Worm (Caenorhabditis elegans): ENCODE measurements around the gene C05D9.3.
A peak's percentile ranks its signal among the peaks of the same experiment; 100 is the strongest.

C05D9.3 gene

ce11 chrX:1062403-1063073 lies 49.2 kb upstream of the C05D9.3 start, which contains the start of gene unc-1 (continued):
- TF ChIP-seq zag-1 (tag; optimal IDR thresholded peaks at IDR 0.05) (no peak), ces-1 (GFP tag; optimal IDR thresholded peaks at IDR 0.05) (peak; percentile 62), tlp-1 (tag; optimal IDR thresholded peaks at IDR 0.05) (no peak), F16B12.6 (tag; optimal IDR thresholded peaks at IDR 0.05) (no peak), rnt-1 (tag; optimal IDR thresholded peaks at IDR 0.05) (peak; percentile 25), unc-98 (GFP tag; IDR thresholded peaks at IDR 0.05) (no peak), mdl-1 (tag; optimal IDR thresholded peaks at IDR 0.05) (no peak), nhr-77 (tag; optimal IDR thresholded peaks at IDR 0.05) (no peak), dsc-1 (tag; optimal IDR thresholded peaks at IDR 0.05) (peak; percentile 21), nhr-71 (tag; optimal IDR thresholded peaks at IDR 0.05) (peak; percentile 28), pax-3 (tag; optimal IDR thresholded peaks at IDR 0.05) (no peak), sox-4 (tag; optimal IDR thresholded peaks at IDR 0.05) (no peak), unc-62 (GFP tag; optimal IDR thresholded peaks at IDR 0.05) (no peak), lin-15B (tag; optimal IDR thresholded peaks at IDR 0.05) (no peak), unc-130 (tag; optimal IDR thresholded peaks at IDR 0.05) (no peak), nhr-84 (tag; optimal IDR thresholded peaks at IDR 0.05) (no peak), aly-2 (tag; optimal IDR thresholded peaks at IDR 0.05) (no peak), fkh-10 (GFP tag; optimal IDR thresholded peaks at IDR 0.05) (peak; percentile 36), efl-1 (optimal IDR thresholded peaks at IDR 0.05) (no peak), efl-1 (GFP tag; optimal IDR thresholded peaks at IDR 0.05 in 1 of 2) (no peak), sup-37 (GFP tag; optimal IDR thresholded peaks at IDR 0.05) (no peak), C34B4.2 (tag; optimal IDR thresholded peaks at IDR 0.05) (no peak)

ce11 chrX:1064064-1064463 lies 47.6 kb upstream of the C05D9.3 start:
- TF ChIP-seq fos-1 (tag; optimal IDR thresholded peaks at IDR 0.05): no peak
- TF ChIP-seq lin-35 (GFP tag; optimal IDR thresholded peaks at IDR 0.05): peak in 1 of 2 experiments; percentile 35
- TF ChIP-seq efl-1 (optimal IDR thresholded peaks at IDR 0.05): peak in 1 of 2 experiments; percentile 20
- TF ChIP-seq efl-1 (GFP tag; optimal IDR thresholded peaks at IDR 0.05 in 1 of 2): peak in 1 of 2 experiments; percentile 92
- TF ChIP-seq snu-23 (GFP tag; optimal IDR thresholded peaks at IDR 0.05): peak; percentile 65
- TF ChIP-seq mdl-1 (tag; optimal IDR thresholded peaks at IDR 0.05): peak in 1 of 2 experiments; percentile 31
- TF ChIP-seq snpc-4 (tag; optimal IDR thresholded peaks at IDR 0.05): no peak
- TF ChIP-seq lsy-2 (tag; optimal IDR thresholded peaks at IDR 0.05): peak in 1 of 2 experiments; percentile 49
- TF ChIP-seq pag-3 (tag; optimal IDR thresholded peaks at IDR 0.05; ENCODE audit: borderline replicate concordance, insufficient read depth): no peak
- TF ChIP-seq tbx-2 (tag; optimal IDR thresholded peaks at IDR 0.05): peak; percentile 68
- TF ChIP-seq unc-86 (tag; optimal IDR thresholded peaks at IDR 0.05): peak; percentile 57
- no peak for TF ChIP-seq F16B12.6 (tag; optimal IDR thresholded peaks at IDR 0.05)
- TF ChIP-seq nhr-84 (tag; optimal IDR thresholded peaks at IDR 0.05): no peak
- TF ChIP-seq xbp-1 (tag; optimal IDR thresholded peaks at IDR 0.05): peak; percentile 21
- TF ChIP-seq hlh-17 (GFP tag; optimal IDR thresholded peaks at IDR 0.05; ENCODE audit: borderline replicate concordance): no peak
- peak; percentile 77 for TF ChIP-seq nhr-71 (tag; optimal IDR thresholded peaks at IDR 0.05)
- peak; percentile 66 for TF ChIP-seq fkh-8 (tag; optimal IDR thresholded peaks at IDR 0.05)
- TF ChIP-seq mep-1 (tag; optimal IDR thresholded peaks at IDR 0.05): peak; percentile 42
- TF ChIP-seq ceh-8 (GFP tag; optimal IDR thresholded peaks at IDR 0.05): peak; percentile 66
- TF ChIP-seq irx-1 (tag; optimal IDR thresholded peaks at IDR 0.05): peak; percentile 23
- peak; percentile 86 for TF ChIP-seq skn-1 (tag; optimal IDR thresholded peaks at IDR 0.05)
- TF ChIP-seq swsn-7 (tag; optimal IDR thresholded peaks at IDR 0.05): peak; percentile 62
- TF ChIP-seq lin-15B (tag; optimal IDR thresholded peaks at IDR 0.05): no peak
- TF ChIP-seq mef-2 (tag; optimal IDR thresholded peaks at IDR 0.05): peak; percentile 24
- TF ChIP-seq dsc-1 (tag; optimal IDR thresholded peaks at IDR 0.05): peak; percentile 73
- peak; percentile 64 for TF ChIP-seq rnt-1 (tag; optimal IDR thresholded peaks at IDR 0.05)
- peak; percentile 44 for TF ChIP-seq nhr-19 (GFP tag; conservative IDR thresholded peaks at IDR 0.05)
- TF ChIP-seq lin-14 (GFP tag; optimal IDR thresholded peaks at IDR 0.05): peak; percentile 91
- TF ChIP-seq ztf-4 (tag; optimal IDR thresholded peaks at IDR 0.05): peak; percentile 22
- no peak for TF ChIP-seq dpl-1 (GFP tag; optimal IDR thresholded peaks at IDR 0.05)
- peak; percentile 70 for TF ChIP-seq nhr-47 (tag; optimal IDR thresholded peaks at IDR 0.05)
- peak; percentile 36 for TF ChIP-seq egl-13 (tag; optimal IDR thresholded peaks at IDR 0.05)
- TF ChIP-seq jun-1 (tag; optimal IDR thresholded peaks at IDR 0.05): peak; percentile 11
- TF ChIP-seq ztf-11 (tag; optimal IDR thresholded peaks at IDR 0.05): peak in 1 of 2 experiments; percentile 17
- TF ChIP-seq ceh-82 (tag; optimal IDR thresholded peaks at IDR 0.05): peak; percentile 4 to 51 (median 43)
- no peak; the same call in 1 of the 2 replicates for TF ChIP-seq isw-1 (GFP tag; IDR thresholded peaks at IDR 0.05)
- peak; percentile 79 for TF ChIP-seq fkh-10 (GFP tag; optimal IDR thresholded peaks at IDR 0.05)
